Fruit fly (Drosophila melanogaster): Measurements from ENCODE around the gene CG44227.

- TF ChIP-seq dpn (GFP tag; optimal IDR thresholded peaks at IDR 0.05) (no peak), CG6654 (GFP tag; optimal IDR thresholded peaks at IDR 0.05) (no peak), CG9437 (GFP tag; optimal IDR thresholded peaks at IDR 0.05) (no peak), her (GFP tag; optimal IDR thresholded peaks at IDR 0.05) (no peak)
These were observed 1.7 kb downstream of the CG44227 start for dm6 chr3R:8683280-8683679.
